Fruit fly (Drosophila melanogaster) S2 (cell line): ENCODE data around the gene mRpL15.

Experiments used
- CG8478 ChIP-seq: fragments of >200 bp; optimal IDR thresholded peaks from 2 replicates; lab custom pipeline; 2018
- CTCF ChIP-seq, 2 experiments: fragments of >200 bp; optimal IDR thresholded peaks; 2 replicates each; lab custom pipeline; 2018

dm6 chr3L:20385969-20386370 is 50.0 kb downstream of the mRpL15 start:
- TF ChIP-seq CG8478 (lab: Kevin White, UChicago): no peak
- TF ChIP-seq CTCF (optimal IDR thresholded peaks at IDR 0.05; lab: Kevin White, UChicago): no peak
